Worm (Caenorhabditis elegans): ENCODE data around the gene gar-1.

The gar-1 gene

ce11 chrX:6519946-6520345 is 35.3 kb upstream of the gar-1 start:
- TF ChIP-seq madf-3 (GFP tag; IDR thresholded peaks at IDR 0.05) (0 out of 2 replicates have a peak, but pooled peaks have one; percentile 70), xnd-1 (tag; optimal IDR thresholded peaks at IDR 0.05) (no peak)

ce11 chrX:6519473-6519872 is 34.8 kb upstream of the gar-1 start:
- TF ChIP-seq zim-3 (tag; optimal IDR thresholded peaks at IDR 0.05) (no peak), nhr-80 (tag; optimal IDR thresholded peaks at IDR 0.05) (no peak), lsl-1 (GFP tag; optimal IDR thresholded peaks at IDR 0.05) (no peak)

ce11 chrX:6518537-6518936 is 33.9 kb upstream of the gar-1 start, which contains the start of gene ets-4:
Gene ets-4, plus strand, starts transcription at chrX:6518883.
- TF ChIP-seq nfya-2 (GFP tag; IDR thresholded peaks at IDR 0.05), result no peak
- TF ChIP-seq mcd-1 (GFP tag; IDR thresholded peaks at IDR 0.05), result no peak
- TF ChIP-seq C17E4.6 (GFP tag; IDR thresholded peaks at IDR 0.05), result no peak
- no peak for TF ChIP-seq let-526 (GFP tag; IDR thresholded peaks at IDR 0.05)
- TF ChIP-seq repo-1 (tag; optimal IDR thresholded peaks at IDR 0.05), result no peak
- TF ChIP-seq cebp-1 (GFP tag; IDR thresholded peaks at IDR 0.05), result peak; percentile 18; the same call in 1 of the 2 replicates
- peak; percentile 62 for TF ChIP-seq cebp-1 (tag; optimal IDR thresholded peaks at IDR 0.05)
- TF ChIP-seq unc-62 (GFP tag; optimal IDR thresholded peaks at IDR 0.05), result peak; percentile 70
- TF ChIP-seq lin-54 (GFP tag; optimal IDR thresholded peaks at IDR 0.05), result no peak
- no peak for TF ChIP-seq ztf-6 (GFP tag; IDR thresholded peaks at IDR 0.05)
- TF ChIP-seq ets-4 (GFP tag; optimal IDR thresholded peaks at IDR 0.05), result peak; percentile 97
- TF ChIP-seq F49E8.2 (tag; optimal IDR thresholded peaks at IDR 0.05; ENCODE audit: insufficient read depth), result no peak
- no peak for TF ChIP-seq lag-1 (GFP tag; IDR thresholded peaks at IDR 0.05)
- TF ChIP-seq unc-130 (GFP tag; optimal IDR thresholded peaks at IDR 0.05), result no peak
- no peak for TF ChIP-seq D2030.7 (GFP tag; IDR thresholded peaks at IDR 0.05)
- TF ChIP-seq nfyb-1 (GFP tag; IDR thresholded peaks at IDR 0.05), result no peak
- TF ChIP-seq madf-8 (GFP tag; conservative IDR thresholded peaks at IDR 0.05), result no peak
- TF ChIP-seq ztf-26 (tag; optimal IDR thresholded peaks at IDR 0.05), result no peak
- TF ChIP-seq lin-26 (GFP tag; IDR thresholded peaks at IDR 0.05), result no peak
- TF ChIP-seq F52B5.7 (tag; optimal IDR thresholded peaks at IDR 0.05), result no peak
- no peak for TF ChIP-seq cebp-2 (GFP tag; IDR thresholded peaks at IDR 0.05)
- no peak for TF ChIP-seq attf-6 (GFP tag; IDR thresholded peaks at IDR 0.05)
- TF ChIP-seq mxl-1 (tag; optimal IDR thresholded peaks at IDR 0.05), result no peak
- no peak for TF ChIP-seq ekl-4 (GFP tag; IDR thresholded peaks at IDR 0.05)
- TF ChIP-seq hlh-26 (GFP tag; conservative IDR thresholded peaks at IDR 0.05), result no peak
- no peak for TF ChIP-seq madf-3 (GFP tag; IDR thresholded peaks at IDR 0.05)
- TF ChIP-seq ama-1 (optimal IDR thresholded peaks at IDR 0.05), result no peak
- no peak for TF ChIP-seq ama-1 (GFP tag; optimal IDR thresholded peaks at IDR 0.05)
- TF ChIP-seq attf-3 (GFP tag; conservative IDR thresholded peaks at IDR 0.05), result no peak
- no peak for TF ChIP-seq snpc-4 (GFP tag; optimal IDR thresholded peaks at IDR 0.05)
- peak in 1 of 4 experiments; percentile 13 for TF ChIP-seq snpc-4 (tag; optimal IDR thresholded peaks at IDR 0.05)
- TF ChIP-seq ztf-22 (GFP tag; optimal IDR thresholded peaks at IDR 0.05), result peak; percentile 41
- no peak for TF ChIP-seq ceh-100 (GFP tag; IDR thresholded peaks at IDR 0.05)
- no peak for TF ChIP-seq B0035.1 (tag; optimal IDR thresholded peaks at IDR 0.05)
- no peak for TF ChIP-seq lin-40 (tag; optimal IDR thresholded peaks at IDR 0.05)
- no peak for TF ChIP-seq xnd-1 (tag; optimal IDR thresholded peaks at IDR 0.05)
- TF ChIP-seq hlh-12 (tag; optimal IDR thresholded peaks at IDR 0.05), result no peak
- 0 out of 2 replicates have a peak, but pooled peaks have one; percentile 32 for TF ChIP-seq B0336.3 (GFP tag; IDR thresholded peaks at IDR 0.05)
- TF ChIP-seq T07F8.4 (tag; optimal IDR thresholded peaks at IDR 0.05), result no peak
- no peak for TF ChIP-seq tbx-9 (tag; optimal IDR thresholded peaks at IDR 0.05; ENCODE audit: borderline replicate concordance)
- no peak for TF ChIP-seq ztf-28 (GFP tag; IDR thresholded peaks at IDR 0.05)
- TF ChIP-seq nhr-120 (GFP tag; IDR thresholded peaks at IDR 0.05), result no peak
- TF ChIP-seq pha-4 (tag; optimal IDR thresholded peaks at IDR 0.05), result no peak
- no peak for TF ChIP-seq F10E7.11 (tag; optimal IDR thresholded peaks at IDR 0.05)

All from whole organism, young adult.